Fruit fly (Drosophila melanogaster) ovary, adult (tissue): Measurements from ENCODE around the gene CG4669.

Source experiments
- CG17801 ChIP-seq: fragments of 200-800 bp; optimal IDR thresholded peaks from 2 replicates; lab custom pipeline; 2019; ENCODE audit warnings: missing biosample characterization, mild to moderate bottlenecking, missing genetic modification characterization, moderate library complexity; ENCODE audit not compliant: partially characterized antibody

The CG4669 gene

DNA sequence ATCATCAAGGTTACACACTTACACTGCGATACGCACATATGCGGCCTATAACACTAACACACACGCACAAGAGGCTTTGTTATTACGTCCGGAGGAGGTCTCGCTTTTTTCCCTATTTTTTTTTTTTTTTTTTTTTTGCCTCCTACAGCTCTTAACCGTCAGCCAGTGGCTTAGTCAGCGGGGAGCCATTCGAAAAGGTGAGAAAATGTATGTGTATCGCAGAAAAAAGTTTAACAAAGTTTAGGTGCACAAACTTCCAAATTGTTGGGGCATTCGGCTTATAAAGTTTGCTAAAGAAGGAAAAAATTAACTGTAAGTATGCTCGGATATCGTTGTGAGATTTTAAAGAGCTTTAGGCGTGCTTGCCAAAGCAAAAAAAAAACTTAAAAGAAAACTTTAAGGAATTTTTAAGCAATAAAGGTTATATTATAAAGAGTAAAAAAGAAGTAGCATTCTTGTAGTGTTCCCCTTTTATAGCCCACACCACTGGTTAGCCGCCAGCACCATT is 18.3 kb downstream of the CG4669 start:
- no peak for TF ChIP-seq CG17801 (GFP tag; lab: Kevin White, UChicago)

DNA sequence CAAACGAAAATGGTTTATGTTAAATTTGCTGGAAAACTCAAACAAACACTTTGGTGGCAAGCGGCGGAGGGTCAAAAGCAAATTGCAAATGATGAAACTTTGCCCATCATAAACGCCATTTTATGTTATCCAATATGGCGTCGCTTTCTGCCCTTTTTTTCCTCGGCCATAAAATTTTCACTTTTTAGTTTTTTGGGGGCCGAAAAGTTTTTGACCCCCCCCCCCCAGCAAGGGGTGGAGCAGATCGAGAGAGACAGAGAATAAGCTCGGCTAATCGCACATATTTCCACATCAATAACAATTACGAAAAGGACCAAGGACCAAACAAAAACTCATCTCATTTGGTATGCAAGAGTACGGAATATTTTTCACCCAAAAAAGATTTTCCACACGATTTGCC is 34.2 kb downstream of the CG4669 start:
- TF ChIP-seq CG17801 (GFP tag; lab: Kevin White, UChicago): no peak

DNA sequence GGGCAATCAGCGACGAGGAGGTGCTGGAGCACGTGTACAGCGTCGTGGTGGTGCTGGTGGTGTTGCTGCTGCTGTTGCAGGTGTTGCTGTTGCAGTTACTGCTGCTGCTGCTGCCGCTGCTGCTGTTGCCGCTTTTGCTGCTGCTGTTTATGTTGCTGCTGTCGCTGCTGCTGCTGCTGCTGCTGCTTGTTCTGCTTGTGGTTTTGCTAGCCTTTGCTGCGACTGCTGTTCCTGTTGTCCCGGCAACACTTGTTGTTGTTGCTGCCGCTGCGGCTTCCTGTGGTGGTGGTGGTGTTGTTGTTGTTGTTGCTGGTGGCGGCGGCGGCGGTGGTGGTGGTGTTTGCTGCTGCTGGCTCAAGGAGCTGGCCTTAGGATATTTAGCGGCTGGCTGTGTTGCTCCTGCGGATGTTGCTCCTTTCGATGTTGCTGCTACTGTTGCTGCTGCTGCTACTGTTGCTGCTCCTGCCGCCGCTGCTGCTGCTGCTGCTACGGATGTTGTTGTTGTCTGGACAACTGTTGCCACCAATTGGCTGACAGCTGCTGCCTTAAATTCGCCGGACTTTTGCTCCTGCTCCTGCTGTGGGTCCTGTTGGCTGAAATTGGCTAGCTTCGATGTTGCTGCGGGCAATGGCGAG is 37.3 kb downstream of the CG4669 start:
- no peak for TF ChIP-seq CG17801 (GFP tag; lab: Kevin White, UChicago)

DNA sequence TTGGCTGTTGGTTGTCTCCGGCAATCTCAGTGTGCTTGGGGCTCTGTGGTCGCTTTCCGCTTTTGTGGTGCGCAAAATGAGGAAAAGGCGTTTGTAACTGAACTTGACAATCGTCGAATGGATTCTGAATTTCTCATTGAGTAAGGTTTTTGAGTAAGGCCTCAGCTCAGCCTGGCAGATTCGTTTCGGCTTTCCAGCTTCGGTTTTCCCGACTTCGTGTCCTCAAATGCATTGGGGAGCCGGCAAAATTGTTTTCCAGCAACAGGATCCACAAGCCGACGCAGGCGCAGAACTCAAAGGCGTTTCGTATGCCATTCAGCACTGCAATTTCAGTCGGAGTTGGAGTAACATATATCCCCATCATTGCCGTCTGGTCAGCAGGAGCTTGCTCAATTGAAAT is 39.0 kb downstream of the CG4669 start:
- TF ChIP-seq CG17801 (GFP tag; lab: Kevin White, UChicago): no peak

DNA sequence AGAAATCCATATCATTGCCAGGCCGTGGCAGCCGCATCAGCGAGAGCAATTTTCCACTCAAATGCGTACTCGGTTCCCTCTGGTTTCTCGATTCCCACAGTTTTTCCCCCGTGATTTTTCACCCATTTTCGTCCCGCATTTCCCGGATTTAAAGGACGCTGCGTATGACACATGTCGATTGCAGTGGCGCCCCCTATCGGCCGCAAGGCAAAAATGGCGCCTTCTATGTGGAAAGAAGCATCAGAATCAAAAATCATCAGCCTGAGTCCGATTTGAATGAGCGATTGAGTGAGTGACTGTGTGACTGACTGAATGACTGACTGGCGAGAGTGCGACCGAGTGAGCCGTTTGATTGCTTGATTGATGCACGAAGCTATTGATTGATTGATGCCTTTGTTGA is 41.3 kb downstream of the CG4669 start:
- TF ChIP-seq CG17801 (GFP tag; lab: Kevin White, UChicago): no peak

DNA sequence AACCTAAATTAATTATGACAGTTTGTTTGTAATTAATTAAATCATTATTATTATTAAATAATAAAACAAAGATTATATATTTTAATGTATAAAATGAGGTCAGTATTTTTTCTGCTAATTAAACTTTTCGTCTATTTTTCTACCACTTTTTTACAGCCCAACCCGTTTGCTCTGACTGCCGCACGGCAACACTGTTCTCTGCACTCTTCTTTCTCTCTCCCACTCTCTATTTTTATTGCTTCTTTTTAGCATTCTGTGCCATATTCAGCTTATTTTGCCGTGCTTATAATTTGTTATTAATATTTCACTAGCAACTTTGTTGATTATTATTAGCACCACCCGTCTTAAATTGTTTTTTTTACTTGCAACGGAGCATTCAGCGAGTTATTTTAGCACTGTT is 42.2 kb downstream of the CG4669 start:
- TF ChIP-seq CG17801 (GFP tag; lab: Kevin White, UChicago): no peak

DNA sequence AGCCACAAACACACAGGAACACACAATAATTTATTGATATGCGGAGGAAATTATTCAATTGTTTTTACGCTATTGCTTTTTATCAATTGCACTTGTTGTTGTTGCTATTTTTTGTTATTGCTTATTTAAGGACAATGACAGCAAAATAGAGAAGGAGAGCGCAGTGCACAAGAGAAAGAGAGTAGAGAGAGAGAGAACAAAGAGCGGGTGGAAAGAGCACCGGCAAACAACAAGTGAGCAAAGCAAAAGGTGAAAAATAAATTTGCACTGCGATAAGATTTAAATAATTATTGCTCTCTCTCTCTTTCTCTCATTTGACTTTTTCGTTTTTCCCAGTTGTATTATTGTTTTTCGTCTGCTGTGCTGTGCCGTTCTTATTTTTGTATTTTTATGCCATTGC is 42.8 kb downstream of the CG4669 start:
- TF ChIP-seq CG17801 (GFP tag; lab: Kevin White, UChicago): peak; percentile 40

DNA sequence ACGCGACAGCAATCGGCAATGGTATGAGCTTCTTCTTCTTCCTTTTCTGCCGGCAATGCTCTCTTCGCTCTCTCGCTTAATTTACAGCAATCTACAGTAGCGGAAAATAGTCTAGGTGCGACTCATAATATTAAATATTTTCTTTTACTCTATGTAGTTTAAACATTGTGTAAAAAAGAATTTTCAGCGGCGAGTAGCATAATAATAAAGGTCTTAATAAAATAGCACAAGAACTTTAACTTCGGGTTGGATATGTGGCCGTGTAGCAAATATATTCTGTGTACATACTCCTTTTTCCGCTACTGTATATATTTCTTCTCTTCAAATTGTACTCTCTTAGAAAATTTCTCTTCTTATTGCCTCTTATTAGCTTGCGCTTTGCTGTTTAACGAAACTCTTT is 43.7 kb downstream of the CG4669 start, which contains the start of gene shep:
Gene shep (minus strand): TSS at position 3 of the 400 bp plus-strand sequence.
- peak; percentile 91 for TF ChIP-seq CG17801 (GFP tag; lab: Kevin White, UChicago)

DNA sequence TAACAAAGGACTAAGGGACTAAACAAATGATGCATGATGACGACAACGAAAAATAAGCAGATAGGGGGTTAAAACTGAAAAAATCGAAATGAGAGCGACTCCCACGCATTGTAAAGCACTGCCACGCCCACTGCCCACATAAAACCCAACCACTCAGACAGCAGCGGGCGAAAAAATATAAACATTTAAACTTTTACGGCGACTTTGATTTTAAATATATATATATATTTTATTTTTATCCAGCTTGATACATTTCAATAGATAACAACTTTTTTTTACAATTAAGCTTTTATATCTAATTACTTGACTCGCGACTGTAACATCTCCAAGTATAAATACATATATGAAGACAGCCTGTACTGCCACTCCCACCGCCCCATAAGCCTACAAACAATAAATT is 44.6 kb downstream of the CG4669 start:
- no peak for TF ChIP-seq CG17801 (GFP tag; lab: Kevin White, UChicago)

DNA sequence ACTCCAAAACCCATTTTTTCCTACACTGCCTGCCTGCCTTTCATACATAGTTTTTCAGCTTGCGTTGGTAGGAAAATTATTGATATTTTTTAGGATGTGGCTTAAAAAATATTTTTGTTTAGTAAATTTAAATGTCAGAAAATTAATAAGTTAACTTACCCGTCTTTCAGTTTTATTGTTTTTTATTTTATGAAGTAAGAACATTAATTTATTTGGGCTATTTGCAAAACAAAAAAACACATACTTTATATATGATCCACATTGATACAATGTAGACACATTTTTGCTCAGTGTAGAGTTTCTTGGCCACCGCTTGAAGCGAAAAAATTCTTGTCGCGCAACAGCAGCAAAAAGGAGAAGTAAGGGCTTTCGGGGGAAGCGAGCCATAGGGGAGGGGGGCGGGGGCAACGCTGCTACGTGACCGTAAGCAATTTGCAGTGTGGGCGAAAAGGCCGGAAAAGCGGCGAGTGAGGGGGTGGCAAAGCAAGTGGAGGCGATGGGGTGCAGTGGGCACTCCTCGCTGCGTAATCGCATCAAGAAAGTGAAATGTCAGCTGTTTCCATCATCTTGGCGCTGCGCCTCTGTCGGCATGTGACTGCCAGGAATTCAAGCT is 45.8 kb downstream of the CG4669 start:
- no peak for TF ChIP-seq CG17801 (GFP tag; lab: Kevin White, UChicago)
